Worm (Caenorhabditis elegans): Measurements from ENCODE around the gene Y77E11A.8.

Gene Y77E11A.8

DNA sequence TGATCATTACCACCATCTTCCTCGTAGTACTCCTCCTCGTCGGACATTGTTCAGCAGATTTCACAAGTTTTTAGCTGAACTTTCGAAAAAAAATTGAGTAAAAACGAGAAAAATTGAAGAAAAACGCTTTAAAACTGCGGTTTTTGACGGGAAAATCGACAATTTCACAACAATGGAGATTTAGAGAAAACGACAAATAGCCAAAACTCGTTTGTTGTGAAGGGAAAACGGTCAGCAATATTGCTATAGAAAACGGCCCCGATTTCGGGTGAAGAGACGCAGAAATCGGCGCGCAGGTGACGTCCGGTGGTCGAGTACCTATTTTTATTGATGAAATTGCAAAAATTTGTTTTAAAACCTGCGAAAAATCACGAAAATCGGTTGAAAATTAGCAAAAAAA, 21.1 kb upstream of the Y77E11A.8 start, which contains the start of gene clp-7:
clp-7 (minus strand) TSS at position 47 of the 400 bp plus-strand sequence.
- TF ChIP-seq dao-5 (tag; optimal IDR thresholded peaks at IDR 0.05) (no peak), him-1 (tag; optimal IDR thresholded peaks at IDR 0.05) (no peak), W03F9.2 (tag; optimal IDR thresholded peaks at IDR 0.05) (no peak)

DNA sequence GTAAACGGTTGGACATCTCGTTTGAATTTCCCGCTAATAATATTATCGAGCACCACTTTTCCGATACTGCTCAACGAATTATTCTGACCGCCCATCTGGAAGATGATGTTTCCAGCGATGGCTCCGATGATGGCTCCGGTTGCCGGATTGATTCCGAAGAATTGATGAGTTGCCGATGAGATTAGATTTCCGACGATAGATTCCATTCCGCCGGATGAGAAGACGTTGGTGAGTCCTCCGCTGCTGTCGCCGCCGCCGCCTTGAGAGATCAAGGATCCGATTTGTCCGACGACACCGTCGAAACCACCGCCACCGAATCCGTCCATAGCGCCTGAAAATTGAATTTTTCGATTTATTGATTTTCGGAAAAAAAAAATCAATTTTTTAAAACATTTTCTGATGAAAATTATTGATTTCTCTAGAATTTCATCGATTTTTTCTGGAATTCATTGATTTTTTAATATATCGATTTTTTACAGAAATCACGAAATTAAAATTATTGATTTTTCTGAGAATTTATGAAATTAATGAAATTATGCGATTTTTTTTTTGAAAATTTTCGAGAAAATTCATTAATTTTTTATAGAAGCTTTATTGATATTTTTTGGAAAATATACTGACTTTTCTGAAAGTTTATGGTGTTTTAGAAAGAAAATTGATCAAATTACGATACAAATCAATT, 19.3 kb upstream of the Y77E11A.8 start:
- no peak for TF ChIP-seq him-1 (tag; optimal IDR thresholded peaks at IDR 0.05)
- TF ChIP-seq dao-5 (tag; optimal IDR thresholded peaks at IDR 0.05): no peak

DNA sequence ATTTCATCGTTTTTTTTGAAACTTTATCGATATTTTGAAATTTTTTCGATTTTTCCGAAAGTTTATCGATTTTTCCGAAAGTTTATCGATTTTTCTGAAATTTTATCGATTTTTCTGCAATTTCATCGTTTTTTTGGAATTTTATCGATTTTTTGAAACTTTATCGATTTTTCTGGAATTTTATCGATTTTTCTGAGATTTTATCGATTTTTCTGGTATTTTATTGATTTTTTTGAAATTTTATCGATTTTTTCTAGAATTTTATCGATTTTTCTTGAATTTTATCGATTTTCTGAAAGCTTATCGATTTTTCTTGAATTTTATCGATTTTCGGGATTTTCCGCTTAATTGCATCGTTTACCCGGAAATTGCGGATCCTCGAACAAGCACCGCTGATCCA, 18.7 kb upstream of the Y77E11A.8 start:
- TF ChIP-seq dao-5 (tag; optimal IDR thresholded peaks at IDR 0.05): no peak
- TF ChIP-seq W03F9.2 (tag; optimal IDR thresholded peaks at IDR 0.05): no peak
- no peak for TF ChIP-seq him-1 (tag; optimal IDR thresholded peaks at IDR 0.05)

DNA sequence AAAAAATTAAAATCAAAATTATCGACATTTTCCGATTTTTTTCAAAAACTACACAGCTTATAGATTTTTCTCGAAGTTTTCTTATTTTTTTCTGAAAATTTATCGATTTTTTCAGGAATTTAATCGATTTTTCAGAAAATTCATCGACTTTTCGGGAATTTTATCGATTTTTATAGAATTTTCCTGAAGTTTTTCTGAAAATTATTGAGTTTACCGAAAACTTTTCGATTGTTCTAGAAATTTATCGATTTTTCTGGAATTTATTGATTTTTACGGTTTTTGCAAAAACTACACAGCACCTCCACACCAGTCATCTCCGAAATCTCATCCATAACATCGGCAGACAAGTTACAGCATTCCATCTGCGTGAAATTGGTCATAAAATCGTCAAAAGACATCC, 12.8 kb upstream of the Y77E11A.8 start:
- no peak for TF ChIP-seq him-1 (tag; optimal IDR thresholded peaks at IDR 0.05)
- TF ChIP-seq dao-5 (tag; optimal IDR thresholded peaks at IDR 0.05): no peak
- no peak for TF ChIP-seq W03F9.2 (tag; optimal IDR thresholded peaks at IDR 0.05)

DNA sequence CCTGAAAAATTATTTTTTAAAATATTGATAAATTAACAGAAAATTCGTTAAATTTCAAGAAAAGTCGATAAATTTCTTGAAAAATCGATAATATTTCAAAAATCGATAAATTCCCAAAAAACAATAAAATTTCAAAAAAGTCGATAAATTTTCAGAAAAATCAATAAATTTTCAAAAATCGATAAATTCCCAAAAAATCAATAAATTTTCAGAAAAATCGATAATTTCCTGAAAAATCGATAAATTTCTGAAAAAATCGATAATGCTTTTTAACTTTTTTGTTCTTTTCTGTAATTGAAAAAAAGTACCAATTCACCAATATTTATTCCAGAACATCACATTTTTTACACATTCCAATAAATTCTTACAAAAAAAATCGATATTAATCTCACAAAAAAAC, 10.3 kb upstream of the Y77E11A.8 start:
- TF ChIP-seq him-1 (tag; optimal IDR thresholded peaks at IDR 0.05): no peak
- no peak for TF ChIP-seq dao-5 (tag; optimal IDR thresholded peaks at IDR 0.05)
- no peak for TF ChIP-seq W03F9.2 (tag; optimal IDR thresholded peaks at IDR 0.05)

DNA sequence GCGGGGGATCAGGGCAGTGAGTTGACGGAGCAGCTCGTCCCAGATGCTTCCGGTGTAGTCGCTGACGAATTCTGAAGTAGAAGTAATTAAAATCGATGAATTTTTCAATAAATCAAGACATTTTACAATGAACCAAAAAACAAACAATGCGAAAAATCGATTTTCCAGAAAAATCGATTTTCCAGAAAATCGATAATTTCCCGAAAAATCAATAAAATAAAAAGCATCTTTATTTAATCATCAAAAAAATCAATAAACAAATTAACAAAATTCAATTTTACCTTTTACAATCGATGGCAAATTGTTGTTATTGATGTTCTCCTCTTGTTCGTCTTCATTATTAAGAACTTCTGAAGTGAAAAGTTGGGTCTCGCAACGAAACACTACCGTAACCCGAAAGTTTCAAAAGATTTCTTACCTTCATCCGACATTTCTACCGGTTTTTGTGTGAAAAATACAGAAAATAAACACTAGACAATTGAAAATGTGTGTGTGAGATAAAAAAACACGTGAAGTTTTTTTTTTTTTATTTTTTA, 9.8 kb upstream of the Y77E11A.8 start, which contains the start of gene clp-6:
clp-6 (minus strand) TSS at position 486 of the 536 bp plus-strand sequence.
- TF ChIP-seq W03F9.2 (tag; optimal IDR thresholded peaks at IDR 0.05) (no peak), him-1 (tag; optimal IDR thresholded peaks at IDR 0.05) (no peak), dao-5 (tag; optimal IDR thresholded peaks at IDR 0.05) (no peak)

DNA sequence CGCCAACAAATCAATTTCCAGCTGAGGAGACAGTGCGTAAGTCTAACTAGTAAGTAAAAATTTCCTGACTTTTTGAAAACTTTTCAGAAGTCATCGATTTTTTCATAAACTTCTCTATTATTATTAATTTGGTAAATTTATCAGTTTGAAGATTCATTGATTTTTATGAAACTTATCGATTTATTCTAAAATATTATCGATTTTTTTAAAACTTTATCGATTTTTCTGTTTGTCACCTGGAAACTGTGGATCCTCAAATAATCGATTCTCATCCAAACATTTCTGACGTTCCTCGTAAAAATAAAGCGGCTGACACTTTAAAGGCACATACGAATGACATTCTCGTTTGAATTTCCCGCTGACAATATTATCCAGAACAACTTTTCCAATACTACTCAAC, 9.1 kb upstream of the Y77E11A.8 start:
- TF ChIP-seq him-1 (tag; optimal IDR thresholded peaks at IDR 0.05) (no peak), dao-5 (tag; optimal IDR thresholded peaks at IDR 0.05) (no peak), W03F9.2 (tag; optimal IDR thresholded peaks at IDR 0.05) (no peak)

DNA sequence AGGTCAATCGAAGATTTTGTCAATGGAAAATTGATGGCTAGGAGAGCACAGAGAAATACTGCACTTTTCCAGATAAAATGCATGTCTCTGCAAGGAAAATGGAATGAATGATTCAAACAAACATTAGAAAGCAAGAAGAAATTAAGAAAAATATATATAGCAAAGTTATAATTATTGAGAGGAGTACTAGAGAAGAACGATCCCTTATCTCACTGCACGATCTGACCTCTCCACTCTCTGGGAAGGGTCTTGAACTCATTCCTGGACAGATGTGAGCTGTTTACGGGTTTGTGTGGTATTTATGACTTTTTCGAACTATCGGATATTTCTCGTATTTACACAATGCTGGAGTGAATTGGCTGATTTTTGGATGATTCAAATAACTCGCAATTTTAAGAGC, 5.4 kb upstream of the Y77E11A.8 start, which contains the start of gene Y77E11A.23:
Y77E11A.23 (minus strand) TSS at position 107 of the 400 bp plus-strand sequence.
- TF ChIP-seq dao-5 (tag; optimal IDR thresholded peaks at IDR 0.05): no peak
- no peak for TF ChIP-seq W03F9.2 (tag; optimal IDR thresholded peaks at IDR 0.05)
- TF ChIP-seq him-1 (tag; optimal IDR thresholded peaks at IDR 0.05): no peak

DNA sequence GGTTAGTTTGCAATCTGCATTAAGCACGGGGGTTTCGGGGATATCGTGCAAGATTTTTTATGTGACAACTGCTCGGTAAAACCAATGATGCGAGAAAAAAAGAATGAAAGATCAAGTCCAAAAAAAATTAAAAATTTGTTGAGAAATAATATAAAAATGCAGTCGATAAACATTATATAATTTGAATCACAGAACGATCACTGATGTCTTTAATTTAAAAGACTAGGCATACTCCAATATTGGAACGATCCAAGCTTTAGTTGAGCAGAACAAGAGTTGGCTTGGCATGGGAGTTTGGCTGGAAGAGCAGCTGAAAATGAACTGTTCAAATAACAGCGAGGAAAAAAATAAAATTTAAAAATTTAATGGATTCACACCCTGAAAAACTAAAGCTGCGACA, 2.4 kb upstream of the Y77E11A.8 start, which contains the start of gene clec-171:
clec-171 (minus strand) TSS at position 101 of the 400 bp plus-strand sequence.
- TF ChIP-seq him-1 (tag; optimal IDR thresholded peaks at IDR 0.05): no peak
- TF ChIP-seq dao-5 (tag; optimal IDR thresholded peaks at IDR 0.05): no peak
- TF ChIP-seq W03F9.2 (tag; optimal IDR thresholded peaks at IDR 0.05): no peak

DNA sequence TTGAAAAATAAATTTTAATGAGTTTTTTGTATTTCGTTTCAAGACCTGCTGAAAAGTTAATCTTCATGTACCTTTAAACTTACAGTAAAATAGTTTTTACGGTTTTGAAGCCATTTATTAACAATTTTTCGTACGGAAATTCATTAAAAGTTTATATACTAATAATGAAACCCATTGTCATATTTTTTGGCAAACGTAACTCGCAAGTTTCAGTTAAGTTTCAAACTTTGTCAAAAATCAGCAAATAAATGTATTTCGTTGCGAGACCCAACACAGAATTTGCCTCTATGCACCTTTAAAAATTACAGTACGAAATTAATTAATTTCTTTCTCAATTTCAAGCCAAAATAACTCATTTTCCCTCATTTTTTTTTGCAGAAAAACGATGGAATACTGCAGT, 4.3 kb downstream of the Y77E11A.8 start, which contains the start of gene jtr-1:
jtr-1 (plus strand) TSS at position 327 of the 400 bp plus-strand sequence.
- no peak for TF ChIP-seq W03F9.2 (tag; optimal IDR thresholded peaks at IDR 0.05)
- no peak for TF ChIP-seq dao-5 (tag; optimal IDR thresholded peaks at IDR 0.05)
- no peak for TF ChIP-seq him-1 (tag; optimal IDR thresholded peaks at IDR 0.05)

DNA sequence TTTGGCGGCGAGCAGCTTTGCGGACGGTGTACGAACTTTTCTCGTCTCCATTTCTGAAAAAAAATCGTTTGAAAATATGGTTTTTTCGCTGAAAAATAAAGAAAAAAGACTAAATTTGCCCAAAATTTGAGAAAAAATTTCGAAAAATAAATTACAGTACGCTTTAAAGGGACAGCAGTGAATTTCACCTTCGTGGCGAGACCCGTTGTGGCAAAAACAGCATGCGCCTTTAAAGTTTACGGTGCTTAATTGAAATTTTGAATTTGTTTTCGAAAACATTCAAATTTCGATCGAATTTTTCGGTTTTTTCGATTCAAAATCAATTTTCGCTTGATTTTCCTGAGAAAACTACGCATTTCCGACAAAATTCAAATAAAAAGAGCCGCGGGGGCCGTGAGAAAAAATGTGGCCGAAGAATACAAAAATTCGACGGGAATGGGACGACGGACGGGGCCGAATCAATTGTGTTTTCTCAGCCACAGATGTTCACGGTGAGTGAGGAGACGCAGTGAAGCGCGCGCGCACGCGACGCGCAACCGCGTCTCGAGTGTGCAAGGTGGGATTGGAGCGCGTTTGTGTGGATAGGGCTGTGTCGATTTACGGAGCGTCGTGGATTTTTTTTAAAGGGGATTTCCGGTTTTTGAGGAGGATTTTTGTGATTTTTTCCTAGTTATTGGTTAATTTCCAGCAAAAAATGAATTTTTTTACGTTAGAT, 4.9 kb downstream of the Y77E11A.8 start, which contains the start of gene Y77E11A.7:
Y77E11A.7 (minus strand) TSS at position 55 of the 715 bp plus-strand sequence.
- TF ChIP-seq him-1 (tag; optimal IDR thresholded peaks at IDR 0.05) (peak; percentile 10), W03F9.2 (tag; optimal IDR thresholded peaks at IDR 0.05) (peak; percentile 36), dao-5 (tag; optimal IDR thresholded peaks at IDR 0.05) (no peak)

DNA sequence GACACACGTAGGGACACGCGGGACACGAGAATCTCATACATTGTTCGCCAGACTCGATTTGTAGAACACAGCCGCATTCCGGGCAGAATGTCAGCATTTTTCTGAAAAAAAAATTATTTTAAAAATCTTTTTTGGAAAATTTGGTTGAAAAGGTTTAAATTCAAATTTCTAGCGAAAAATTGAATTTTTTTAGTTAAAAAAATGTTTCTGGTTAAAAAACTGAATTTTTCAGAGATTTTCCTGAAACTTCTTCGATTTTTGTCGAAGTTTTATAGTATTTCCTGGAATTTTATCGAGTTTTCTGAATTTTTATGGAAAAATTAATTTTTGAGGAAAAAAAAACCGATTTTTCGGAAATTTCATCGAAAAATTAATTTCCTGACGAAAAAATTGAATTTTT, 14.9 kb downstream of the Y77E11A.8 start, which contains the start of gene rpc-11:
rpc-11 (minus strand) TSS at position 101 of the 400 bp plus-strand sequence.
- TF ChIP-seq W03F9.2 (tag; optimal IDR thresholded peaks at IDR 0.05) (no peak), him-1 (tag; optimal IDR thresholded peaks at IDR 0.05) (no peak), dao-5 (tag; optimal IDR thresholded peaks at IDR 0.05) (no peak)

DNA sequence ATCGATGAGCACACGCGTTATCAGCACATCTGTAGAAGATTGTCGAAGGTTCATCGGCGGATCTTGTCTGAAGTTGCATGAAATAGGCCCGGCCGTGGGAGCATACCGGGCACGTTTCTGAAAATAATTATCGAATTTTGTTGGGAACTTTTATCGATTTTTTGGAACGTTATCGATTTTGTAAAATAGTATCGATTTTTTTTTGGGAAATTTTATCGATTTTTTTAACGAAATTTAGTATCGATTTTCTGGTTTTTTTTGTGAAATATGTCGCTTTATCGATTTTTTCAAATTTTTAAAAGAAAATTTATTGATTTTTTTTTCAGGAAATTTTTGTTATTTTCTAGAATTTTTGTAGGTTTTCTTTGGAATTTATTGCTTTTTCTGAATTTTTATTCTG, 16.1 kb downstream of the Y77E11A.8 start:
- TF ChIP-seq W03F9.2 (tag; optimal IDR thresholded peaks at IDR 0.05): no peak
- TF ChIP-seq dao-5 (tag; optimal IDR thresholded peaks at IDR 0.05): no peak
- TF ChIP-seq him-1 (tag; optimal IDR thresholded peaks at IDR 0.05): no peak

DNA sequence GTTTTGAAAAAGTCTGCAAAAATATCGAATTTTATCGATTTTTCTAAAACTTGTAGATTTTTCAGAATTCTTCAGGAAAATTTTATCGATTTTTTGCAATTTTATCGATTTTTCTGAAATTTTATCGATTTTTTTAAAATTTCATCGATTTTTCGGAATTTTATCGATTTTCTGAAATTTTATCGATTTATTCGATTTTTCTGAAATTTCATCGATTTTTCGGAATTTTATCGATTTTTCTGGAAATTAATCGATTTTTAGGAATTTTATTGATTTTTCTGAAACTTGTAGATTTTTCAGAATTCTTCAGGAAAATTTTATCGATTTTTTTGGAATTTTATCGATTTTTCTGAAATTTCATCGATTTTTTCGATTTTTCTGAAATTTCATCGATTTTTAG, 16.7 kb downstream of the Y77E11A.8 start:
- TF ChIP-seq W03F9.2 (tag; optimal IDR thresholded peaks at IDR 0.05): no peak
- no peak for TF ChIP-seq dao-5 (tag; optimal IDR thresholded peaks at IDR 0.05)
- TF ChIP-seq him-1 (tag; optimal IDR thresholded peaks at IDR 0.05): no peak
